Fruit fly (Drosophila melanogaster): Measurements from ENCODE around the gene Or33c.

Or33c gene

dm6 chr2L:11980075-11980474 is 42.3 kb downstream of the Or33c start:
- peak; percentile 0 for TF ChIP-seq acj6 (GFP tag; optimal IDR thresholded peaks at IDR 0.05)
- no peak for TF ChIP-seq Sox102F (GFP tag; optimal IDR thresholded peaks at IDR 0.05)
- no peak for TF ChIP-seq salr (GFP tag; optimal IDR thresholded peaks at IDR 0.05)
- TF ChIP-seq CG32006 (GFP tag; optimal IDR thresholded peaks at IDR 0.05) = peak; percentile 20
- TF ChIP-seq CG7368 (GFP tag; optimal IDR thresholded peaks at IDR 0.05) = no peak
- no peak for TF ChIP-seq dsx (GFP tag; optimal IDR thresholded peaks at IDR 0.05; ENCODE audit: poor library complexity, severe bottlenecking)
- TF ChIP-seq topi (GFP tag; optimal IDR thresholded peaks at IDR 0.05) = no peak

DNA sequence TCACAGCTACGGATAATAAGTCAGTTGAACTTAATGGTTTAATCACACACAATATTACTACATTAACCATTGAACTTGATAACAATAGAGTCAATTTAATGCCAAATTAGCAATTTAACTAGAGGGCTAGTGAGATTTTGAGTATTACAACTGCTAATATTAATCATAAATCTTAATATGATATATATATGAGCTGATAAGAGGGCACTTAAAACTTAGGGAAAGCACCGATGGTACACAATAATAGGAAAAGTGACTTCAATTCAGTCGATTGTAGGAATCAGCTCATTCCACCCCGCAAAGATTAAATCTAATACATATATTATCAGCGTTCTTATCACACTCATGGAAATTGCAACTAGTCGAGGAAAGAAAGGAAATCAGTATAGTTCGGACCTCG is 43.4 kb downstream of the Or33c start, which contains the start of gene CG16965:
Gene CG16965 (plus strand): TSS at position 382 of the 400 bp plus-strand sequence.
- TF ChIP-seq Eip78C (GFP tag) = peak; percentile 52
- no peak for TF ChIP-seq lz (GFP tag; optimal IDR thresholded peaks at IDR 0.05)

dm6 chr2L:11987945-11988344 is 50.2 kb downstream of the Or33c start, which contains the start of the genes CG6686 and CG34163:
Gene CG6686, minus strand, starts transcription at chr2L:11988039.
Gene CG34163, plus strand, starts transcription at chr2L:11988270.
- TF ChIP-seq pdm3 (GFP tag; optimal IDR thresholded peaks at IDR 0.05) (no peak), svp (GFP tag) (no peak), dsx (GFP tag; optimal IDR thresholded peaks at IDR 0.05; ENCODE audit: poor library complexity, severe bottlenecking) (no peak), CG7368 (GFP tag; optimal IDR thresholded peaks at IDR 0.05) (no peak), Blimp-1 (GFP tag; optimal IDR thresholded peaks at IDR 0.05) (no peak), CG15336 (GFP tag; IDR thresholded peaks at IDR 0.05) (peak; percentile 20; the same call in 1 of the 2 replicates), CG3919 (GFP tag; optimal IDR thresholded peaks at IDR 0.05) (no peak), CG6792 (GFP tag; optimal IDR thresholded peaks at IDR 0.05) (peak; percentile 51), CG31627 (GFP tag; optimal IDR thresholded peaks at IDR 0.05) (peak; percentile 46), CG8632 (GFP tag; optimal IDR thresholded peaks at IDR 0.05) (no peak), Sox102F (GFP tag; optimal IDR thresholded peaks at IDR 0.05) (no peak), dac (GFP tag; optimal IDR thresholded peaks at IDR 0.05) (no peak), Hr39 (GFP tag; optimal IDR thresholded peaks at IDR 0.05) (no peak), cyc (GFP tag; optimal IDR thresholded peaks at IDR 0.05) (peak; percentile 46), lz (GFP tag; optimal IDR thresholded peaks at IDR 0.05) (peak; percentile 55), fkh (GFP tag; optimal IDR thresholded peaks at IDR 0.05) (no peak), CG9139 (GFP tag; optimal IDR thresholded peaks at IDR 0.05) (no peak), CG1621 (tag; optimal IDR thresholded peaks at IDR 0.05) (no peak), Sox15 (GFP tag; optimal IDR thresholded peaks at IDR 0.05) (peak; percentile 14), acj6 (GFP tag; optimal IDR thresholded peaks at IDR 0.05) (no peak), CG6854 (GFP tag; optimal IDR thresholded peaks at IDR 0.05) (no peak), CG8319 (GFP tag; optimal IDR thresholded peaks at IDR 0.05) (no peak), Ets96B (tag; optimal IDR thresholded peaks at IDR 0.05) (no peak), CG8119 (GFP tag; IDR thresholded peaks at IDR 0.05) (no peak; the same call in 2 of the 3 replicates), CG6808 (GFP tag; optimal IDR thresholded peaks at IDR 0.05) (no peak), Sox14 (GFP tag; optimal IDR thresholded peaks at IDR 0.05) (peak; percentile 79), CG10631 (GFP tag; optimal IDR thresholded peaks at IDR 0.05) (no peak), CG11294 (GFP tag; IDR thresholded peaks at IDR 0.05) (no peak), Eip75B (GFP tag; optimal IDR thresholded peaks at IDR 0.05) (no peak), CG6276 (GFP tag; optimal IDR thresholded peaks at IDR 0.05) (no peak), ss (GFP tag; optimal IDR thresholded peaks at IDR 0.05) (no peak), CG11902 (GFP tag; optimal IDR thresholded peaks at IDR 0.05) (no peak), Gug (GFP tag; IDR thresholded peaks at IDR 0.05) (no peak), eg (GFP tag; IDR thresholded peaks at IDR 0.05) (no peak), Eip78C (GFP tag) (peak; percentile 69), CG32006 (GFP tag; optimal IDR thresholded peaks at IDR 0.05) (no peak), CG4318 (GFP tag; optimal IDR thresholded peaks at IDR 0.05) (no peak), spab (GFP tag; optimal IDR thresholded peaks at IDR 0.05) (no peak), CG10669 (GFP tag; optimal IDR thresholded peaks at IDR 0.05) (no peak), achi (GFP tag; optimal IDR thresholded peaks at IDR 0.05) (no peak), net (GFP tag; optimal IDR thresholded peaks at IDR 0.05) (no peak), OdsH (GFP tag; optimal IDR thresholded peaks at IDR 0.05) (no peak), Ets21C (GFP tag; optimal IDR thresholded peaks at IDR 0.05) (peak; percentile 43), Smox (GFP tag; optimal IDR thresholded peaks at IDR 0.05) (no peak), CG11762 (GFP tag; optimal IDR thresholded peaks at IDR 0.05; ENCODE audit: insufficient read depth) (no peak), Hr4 (GFP tag; optimal IDR thresholded peaks at IDR 0.05) (no peak)

All from whole organism, prepupa.